Worm (Caenorhabditis elegans) whole organism, young adult: ENCODE measurements around the gene Y10G11A.1.

Experiments used
- B0019.2 ChIP-seq: fragments of 200-800 bp; sonication (Bioruptor generic); conservative IDR thresholded peaks from 2 replicates; pipeline ENCODE4 v1.3.6; 2022; ENCODE audit warnings: missing genetic modification reagents, missing genetic modification characterization, missing compliant biosample characterization
- B0261.1 ChIP-seq: sonication (generic microtip); optimal IDR thresholded peaks from 2 replicates; lab custom pipeline; 2016; ENCODE audit warnings: mild to moderate bottlenecking, missing genetic modification characterization, moderate library complexity, missing compliant biosample characterization
- C17E4.6 ChIP-seq: fragments of 200-800 bp; sonication (Bioruptor generic); IDR thresholded peaks from 2 replicates; pipeline ENCODE4 v1.3.6; 2022; ENCODE audit warnings: missing genetic modification reagents, missing genetic modification characterization, missing compliant biosample characterization
- F22D6.2 ChIP-seq: sonication (generic microtip); optimal IDR thresholded peaks from 2 replicates; lab custom pipeline; 2016; ENCODE audit warnings: mild to moderate bottlenecking, missing genetic modification characterization, missing compliant biosample characterization
- F33H1.4 ChIP-seq: fragments of 200-800 bp; sonication (Bioruptor generic); IDR thresholded peaks from 2 replicates; pipeline ENCODE4 v1.3.6; 2022; ENCODE audit warnings: missing genetic modification reagents, missing genetic modification characterization, missing compliant biosample characterization
- F49E8.2 ChIP-seq: sonication (generic microtip); optimal IDR thresholded peaks from 3 replicates; lab custom pipeline; 2017; ENCODE audit warnings: missing genetic modification characterization, mild to moderate bottlenecking, missing compliant biosample characterization, antibody characterized with exemption, moderate library complexity; ENCODE audit not compliant: insufficient read depth
- F55B11.4 ChIP-seq: sonication (generic microtip); optimal IDR thresholded peaks from 2 replicates; lab custom pipeline; 2016; ENCODE audit warnings: missing compliant biosample characterization, missing genetic modification characterization, borderline replicate concordance; ENCODE audit not compliant: insufficient read depth
- F57A8.1 ChIP-seq: fragments of 200-800 bp; sonication (Bioruptor generic); optimal IDR thresholded peaks from 2 replicates; lab custom pipeline; 2018; ENCODE audit warnings: mild to moderate bottlenecking, missing genetic modification characterization, moderate library complexity, missing compliant biosample characterization
- ZK185.1 ChIP-seq: sonication (generic microtip); optimal IDR thresholded peaks from 2 replicates; lab custom pipeline; 2016; ENCODE audit warnings: mild to moderate bottlenecking, missing genetic modification characterization, missing compliant biosample characterization; ENCODE audit not compliant: poor library complexity, severe bottlenecking
- atf-7 ChIP-seq: sonication (generic microtip); optimal IDR thresholded peaks from 2 replicates; lab custom pipeline; 2017; ENCODE audit warnings: mild to moderate bottlenecking, missing genetic modification characterization, missing compliant biosample characterization
- attf-6 ChIP-seq: fragments of 200-800 bp; sonication (Bioruptor generic); IDR thresholded peaks from 2 replicates; pipeline ENCODE4 v1.3.6; 2022; ENCODE audit warnings: missing genetic modification reagents, missing genetic modification characterization, missing compliant biosample characterization
- bed-1 ChIP-seq: fragments of 200-800 bp; sonication (Bioruptor generic); IDR thresholded peaks from 2 replicates; pipeline ENCODE4 v1.3.6; 2022; ENCODE audit warnings: missing genetic modification reagents, missing genetic modification characterization, missing compliant biosample characterization
- bed-2 ChIP-seq: fragments of 200-800 bp; sonication (Bioruptor generic); IDR thresholded peaks from 2 replicates; pipeline ENCODE4 v1.3.6; 2022; ENCODE audit warnings: missing genetic modification reagents, missing genetic modification characterization, missing compliant biosample characterization
- ccch-3 ChIP-seq: fragments of 200-800 bp; sonication (Bioruptor generic); optimal IDR thresholded peaks from 2 replicates; lab custom pipeline; 2018; ENCODE audit warnings: mild to moderate bottlenecking, missing genetic modification characterization, missing compliant biosample characterization
- ceh-79 ChIP-seq: sonication (generic microtip); optimal IDR thresholded peaks from 2 replicates; lab custom pipeline; 2017; ENCODE audit warnings: mild to moderate bottlenecking, missing genetic modification characterization, missing compliant biosample characterization
- ceh-91 ChIP-seq: fragments of 200-800 bp; sonication (Bioruptor generic); IDR thresholded peaks from 2 replicates; pipeline ENCODE4 v1.3.6; 2022; ENCODE audit warnings: missing genetic modification reagents, missing genetic modification characterization, missing compliant biosample characterization
- dox-1 ChIP-seq: fragments of 200-800 bp; sonication (Bioruptor generic); IDR thresholded peaks from 2 replicates; pipeline ENCODE4 v1.3.6; 2022; ENCODE audit warnings: missing genetic modification reagents, missing genetic modification characterization, missing compliant biosample characterization
- egrh-3 ChIP-seq: fragments of 200-800 bp; sonication (Bioruptor generic); IDR thresholded peaks from 2 replicates; pipeline ENCODE4 v1.3.6; 2022; ENCODE audit warnings: missing genetic modification reagents, missing genetic modification characterization, missing compliant biosample characterization
- gei-17 ChIP-seq: fragments of 200-800 bp; sonication (Bioruptor generic); optimal IDR thresholded peaks from 2 replicates; lab custom pipeline; 2018; ENCODE audit warnings: mild to moderate bottlenecking, missing genetic modification characterization, missing compliant biosample characterization
- hlh-12 ChIP-seq: sonication (generic microtip); optimal IDR thresholded peaks from 2 replicates; lab custom pipeline; 2016; ENCODE audit warnings: missing genetic modification characterization, missing compliant biosample characterization
- hmg-20 ChIP-seq: fragments of 200-800 bp; sonication (Bioruptor generic); IDR thresholded peaks from 2 replicates; pipeline ENCODE4 v1.3.6; 2022; ENCODE audit warnings: missing genetic modification reagents, missing genetic modification characterization, missing compliant biosample characterization
- hrde-1 ChIP-seq: sonication (generic microtip); optimal IDR thresholded peaks from 2 replicates; lab custom pipeline; 2016; ENCODE audit warnings: missing genetic modification characterization, mild to moderate bottlenecking, missing compliant biosample characterization, moderate library complexity, missing genotype, missing genetic modification reagents, borderline replicate concordance
- hsf-1 ChIP-seq: fragments of 200-800 bp; sonication (Bioruptor generic); IDR thresholded peaks from 2 replicates; pipeline ENCODE4 v1.3.6; 2022; ENCODE audit warnings: missing genetic modification reagents, missing genetic modification characterization, missing compliant biosample characterization
- lsl-1 ChIP-seq: fragments of 200-800 bp; sonication (Bioruptor generic); optimal IDR thresholded peaks from 2 replicates; lab custom pipeline; 2018; ENCODE audit warnings: mild to moderate bottlenecking, missing genetic modification characterization, moderate library complexity, missing compliant biosample characterization
- madf-8 ChIP-seq: fragments of 200-800 bp; sonication (Bioruptor generic); conservative IDR thresholded peaks from 2 replicates; pipeline ENCODE4 v1.3.6; 2022; ENCODE audit warnings: missing genetic modification reagents, missing genetic modification characterization, missing compliant biosample characterization
- mel-28 ChIP-seq: sonication (generic microtip); optimal IDR thresholded peaks from 2 replicates; lab custom pipeline; 2016; ENCODE audit warnings: borderline replicate concordance, mild to moderate bottlenecking, missing genetic modification characterization, missing compliant biosample characterization
- nfya-1 ChIP-seq: sonication (generic microtip); optimal IDR thresholded peaks from 2 replicates; lab custom pipeline; 2017; ENCODE audit warnings: antibody characterized with exemption, missing compliant biosample characterization, missing genetic modification characterization, borderline replicate concordance; ENCODE audit not compliant: insufficient read depth
- nhr-120 ChIP-seq: fragments of 200-800 bp; sonication (Bioruptor generic); IDR thresholded peaks from 2 replicates; pipeline ENCODE4 v1.3.6; 2022; ENCODE audit warnings: missing genetic modification characterization, missing compliant biosample characterization
- nhr-27 ChIP-seq: fragments of 200-800 bp; sonication (Bioruptor generic); optimal IDR thresholded peaks from 2 replicates; lab custom pipeline; 2018; ENCODE audit warnings: mild to moderate bottlenecking, missing genetic modification characterization, moderate library complexity, missing compliant biosample characterization
- rcor-1 ChIP-seq: fragments of 200-800 bp; sonication (Bioruptor generic); IDR thresholded peaks from 2 replicates; pipeline ENCODE4 v1.3.6; 2022; ENCODE audit warnings: missing genetic modification reagents, missing genetic modification characterization, missing compliant biosample characterization
- rpc-1 ChIP-seq, 2 experiments: fragments of 150-350 bp in 1 of 2; sonication (generic microtip) in 1 of 2; optimal IDR thresholded peaks; 2 replicates each; lab custom pipeline; 2014 to 2018; ENCODE audit warnings: missing biosample characterization in 1 of 2, missing genetic modification characterization in 1 of 2, missing genetic modification reagents in 1 of 2, missing genotype in 1 of 2
- sea-2 ChIP-seq: fragments of 200-800 bp; sonication (Bioruptor generic); IDR thresholded peaks from 2 replicates; pipeline ENCODE4 v1.3.6; 2022; ENCODE audit warnings: missing genetic modification characterization, missing compliant biosample characterization
- snpc-4 ChIP-seq, 5 experiments: fragments of 150-350 bp in 1 of 5; sonication (generic microtip) in 4 of 5; optimal IDR thresholded peaks; 2 replicates each; lab custom pipeline; 2014 to 2018; ENCODE audit warnings: missing genetic modification characterization in 5 of 5, missing biosample characterization in 3 of 5, antibody characterized with exemption in 2 of 5, mild to moderate bottlenecking in 2 of 5, missing compliant biosample characterization in 2 of 5, missing genotype in 2 of 5, moderate library complexity in 2 of 5, missing genetic modification reagents in 1 of 5
- somi-1 ChIP-seq: fragments of 200-800 bp; sonication (Bioruptor generic); optimal IDR thresholded peaks from 2 replicates; lab custom pipeline; 2018; ENCODE audit warnings: mild to moderate bottlenecking, missing genetic modification characterization, missing compliant biosample characterization
- tbp1 ChIP-seq: fragments of 200-800 bp; sonication (Bioruptor generic); optimal IDR thresholded peaks from 2 replicates; lab custom pipeline; 2018; ENCODE audit warnings: mild to moderate bottlenecking, missing genetic modification characterization, missing compliant biosample characterization
- tbx-9 ChIP-seq: sonication (generic microtip); optimal IDR thresholded peaks from 2 replicates; lab custom pipeline; 2016; ENCODE audit warnings: borderline replicate concordance, missing genetic modification characterization, inconsistent platforms, missing compliant biosample characterization
- unc-130 ChIP-seq: sonication (generic microtip); optimal IDR thresholded peaks from 2 replicates; lab custom pipeline; 2016; ENCODE audit warnings: missing genetic modification reagents, missing genetic modification characterization, missing compliant biosample characterization
- unc-62 ChIP-seq: fragments of 150-350 bp; optimal IDR thresholded peaks from 2 replicates; lab custom pipeline; 2014; ENCODE audit warnings: missing biosample characterization, missing genetic modification reagents, missing genetic modification characterization
- xnd-1 ChIP-seq: sonication (generic microtip); optimal IDR thresholded peaks from 2 replicates; lab custom pipeline; 2016; ENCODE audit warnings: missing genotype, missing genetic modification reagents, missing genetic modification characterization, missing compliant biosample characterization
- zfh-2 ChIP-seq: fragments of 200-800 bp; sonication (Bioruptor generic); conservative IDR thresholded peaks from 2 replicates; pipeline ENCODE4 v1.3.6; 2022; ENCODE audit warnings: missing genetic modification reagents, missing genetic modification characterization, missing compliant biosample characterization
- ztf-22 ChIP-seq: fragments of 200-800 bp; sonication (Bioruptor generic); optimal IDR thresholded peaks from 2 replicates; lab custom pipeline; 2018; ENCODE audit warnings: mild to moderate bottlenecking, missing genetic modification characterization, moderate library complexity, missing compliant biosample characterization
- ztf-26 ChIP-seq: sonication (generic microtip); optimal IDR thresholded peaks from 2 replicates; lab custom pipeline; 2017; ENCODE audit warnings: missing genetic modification characterization, missing compliant biosample characterization
- ztf-28 ChIP-seq: fragments of 200-800 bp; sonication (Bioruptor generic); IDR thresholded peaks from 2 replicates; pipeline ENCODE4 v1.3.6; 2022; ENCODE audit warnings: missing genetic modification reagents, missing genetic modification characterization, missing compliant biosample characterization
- ztf-6 ChIP-seq: fragments of 200-800 bp; sonication (Bioruptor generic); IDR thresholded peaks from 2 replicates; pipeline ENCODE4 v1.3.6; 2022; ENCODE audit warnings: missing genetic modification reagents, missing genetic modification characterization, missing compliant biosample characterization

The Y10G11A.1 gene

DNA sequence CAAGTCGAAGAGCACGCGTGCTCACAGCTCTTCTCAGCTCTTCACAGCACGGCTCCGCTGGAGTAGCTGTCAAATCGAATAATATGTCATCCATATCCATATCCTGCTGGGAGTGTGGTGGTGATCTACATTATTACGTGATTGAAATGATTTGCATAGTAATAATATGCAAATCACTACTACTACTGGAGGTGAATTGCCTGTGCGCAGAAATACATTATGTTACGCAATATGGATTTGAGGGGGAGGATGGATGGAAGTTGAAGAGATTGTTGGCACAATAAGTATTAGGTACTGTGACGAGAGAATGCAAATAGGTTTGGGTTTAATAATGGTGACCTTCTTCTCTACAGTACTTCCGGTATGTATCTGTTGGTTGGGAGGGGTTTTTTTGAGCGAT is 21.2 kb upstream of the Y10G11A.1 start:
- no peak for TF ChIP-seq egrh-3 (GFP tag; lab: Robert Waterston, UW)
- TF ChIP-seq F55B11.4 (tag; lab: Kevin White, UChicago): no peak
- TF ChIP-seq ceh-79 (tag; lab: Kevin White, UChicago): no peak
- TF ChIP-seq gei-17 (GFP tag; lab: Kevin White, UChicago): no peak
- no peak for TF ChIP-seq B0019.2 (GFP tag; lab: Robert Waterston, UW)
- TF ChIP-seq bed-1 (GFP tag; lab: Robert Waterston, UW): no peak
- TF ChIP-seq unc-130 (GFP tag; lab: Kevin White, UChicago): no peak
- no peak for TF ChIP-seq ztf-26 (tag; lab: Kevin White, UChicago)

DNA sequence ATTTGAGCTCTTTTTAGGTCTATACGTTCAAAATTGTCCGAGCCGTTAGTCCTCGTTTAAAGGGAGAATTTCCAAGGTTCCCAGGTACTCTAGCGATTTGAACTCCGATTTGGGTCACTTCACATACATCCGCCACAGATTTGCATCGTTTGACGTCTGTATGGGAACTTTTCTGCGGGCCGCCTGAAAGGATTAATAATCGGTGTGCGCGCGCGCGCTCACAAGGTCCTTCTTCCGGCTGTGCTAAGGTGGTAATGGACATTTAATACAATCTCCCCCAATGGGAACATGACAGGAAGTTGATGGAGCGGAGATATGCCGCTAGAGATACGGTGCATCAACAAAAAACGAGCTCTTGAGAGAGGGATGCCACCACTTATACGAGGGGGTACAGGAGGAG is 16.6 kb upstream of the Y10G11A.1 start:
- no peak for TF ChIP-seq ccch-3
- TF ChIP-seq unc-62: peak; percentile 46

DNA sequence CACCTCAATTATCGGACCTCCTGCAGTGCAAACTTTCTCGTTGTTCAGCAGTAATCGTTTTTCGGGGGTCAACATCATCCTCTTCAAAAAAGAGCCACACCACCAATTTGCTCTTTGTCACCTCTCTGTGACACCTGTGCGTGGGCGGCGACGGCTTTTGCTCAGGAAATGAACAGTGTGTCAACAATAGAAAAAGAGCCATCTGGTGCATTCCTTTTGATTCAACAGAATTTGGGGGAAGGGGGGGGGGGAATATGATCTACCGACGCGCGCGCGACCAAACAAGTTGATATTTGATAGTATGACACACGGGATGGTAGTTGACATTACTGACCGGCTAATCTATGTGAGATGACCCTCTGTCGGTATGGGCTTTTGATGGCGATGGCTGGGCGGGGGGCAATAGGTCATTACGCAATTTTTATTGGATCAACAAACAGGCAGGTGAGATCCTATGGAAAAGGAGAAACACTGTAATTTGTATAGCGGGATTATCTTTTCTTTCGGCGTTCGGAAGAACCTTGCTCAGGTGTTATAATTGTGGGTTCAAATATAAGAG is 14.3 kb upstream of the Y10G11A.1 start:
- no peak for TF ChIP-seq hrde-1 (tag; lab: Kevin White, UChicago)
- TF ChIP-seq B0261.1: no peak
- TF ChIP-seq ztf-28 (GFP tag; lab: Robert Waterston, UW): no peak
- TF ChIP-seq F55B11.4 (tag; lab: Kevin White, UChicago): no peak
- no peak for TF ChIP-seq atf-7 (tag; lab: Kevin White, UChicago)
- no peak for TF ChIP-seq F49E8.2 (tag; lab: Kevin White, UChicago)
- TF ChIP-seq tbx-9 (tag; lab: Kevin White, UChicago): no peak
- no peak for TF ChIP-seq hsf-1
- TF ChIP-seq ceh-91: no peak
- no peak for TF ChIP-seq C17E4.6 (GFP tag; lab: Robert Waterston, UW)
- no peak for TF ChIP-seq F57A8.1
- no peak for TF ChIP-seq bed-2 (GFP tag; lab: Robert Waterston, UW)
- no peak for TF ChIP-seq ZK185.1
- no peak for TF ChIP-seq mel-28 (tag; lab: Kevin White, UChicago)
- TF ChIP-seq ztf-6 (GFP tag; lab: Robert Waterston, UW): no peak
- no peak for TF ChIP-seq nhr-27 (tag; lab: Kevin White, UChicago)
- no peak for TF ChIP-seq nhr-120
- no peak for TF ChIP-seq F22D6.2 (tag; lab: Kevin White, UChicago)
- TF ChIP-seq rpc-1 (optimal IDR thresholded peaks at IDR 0.05; lab: Kevin White, UChicago): no peak
- TF ChIP-seq rpc-1 (tag; optimal IDR thresholded peaks at IDR 0.05; lab: Kevin White, UChicago): no peak
- no peak for TF ChIP-seq zfh-2 (GFP tag; lab: Robert Waterston, UW)

DNA sequence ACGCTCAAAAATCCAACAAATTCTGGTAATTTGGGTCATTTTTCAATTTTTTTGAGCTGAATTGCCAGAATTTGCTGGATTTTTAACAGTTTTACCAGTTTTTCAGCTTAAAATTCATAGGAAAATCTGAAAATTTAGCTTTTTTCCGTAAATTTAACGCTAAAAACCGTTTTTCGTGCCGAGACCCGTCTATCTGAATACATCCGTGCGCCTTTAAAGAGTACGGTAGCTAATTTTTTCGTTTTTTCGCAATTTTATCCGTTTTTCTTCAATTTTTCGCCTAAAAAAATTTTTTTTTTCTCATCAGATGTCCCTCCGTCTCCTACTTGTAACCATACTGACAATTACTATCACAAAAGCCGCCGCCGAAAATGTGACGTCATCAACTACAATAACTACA is 12.7 kb upstream of the Y10G11A.1 start, which contains the start of gene Y65A5A.2:
Gene Y65A5A.2, plus strand, starts transcription at position 308 of the 400 bp plus-strand sequence.
- TF ChIP-seq attf-6 (GFP tag; lab: Robert Waterston, UW) (0 out of 2 replicates have a peak, but pooled peaks have one; percentile 17), sea-2 (GFP tag; lab: Robert Waterston, UW) (no peak), tbp1 (GFP tag; lab: Kevin White, UChicago) (no peak), ztf-26 (tag; lab: Kevin White, UChicago) (no peak), madf-8 (GFP tag; lab: Robert Waterston, UW) (no peak), hmg-20 (GFP tag; lab: Robert Waterston, UW) (no peak), ztf-22 (GFP tag; lab: Kevin White, UChicago) (no peak), snpc-4 (GFP tag; optimal IDR thresholded peaks at IDR 0.05; lab: Kevin White, UChicago) (no peak), snpc-4 (tag; optimal IDR thresholded peaks at IDR 0.05; lab: Kevin White, UChicago) (peak in 2 of 4 experiments; percentile 20 to 77), xnd-1 (tag; lab: Kevin White, UChicago) (peak; percentile 41), somi-1 (GFP tag; lab: Kevin White, UChicago) (no peak), rcor-1 (GFP tag; lab: Robert Waterston, UW) (no peak), nfya-1 (tag; lab: Kevin White, UChicago) (no peak), F33H1.4 (GFP tag; lab: Robert Waterston, UW) (peak; percentile 69), hlh-12 (tag; lab: Kevin White, UChicago) (no peak), lsl-1 (GFP tag; lab: Kevin White, UChicago) (peak; percentile 42), dox-1 (GFP tag; lab: Robert Waterston, UW) (no peak)
